Fruit fly (Drosophila melanogaster) whole organism, pupa: ENCODE results near the gene Gr28a.

Experiments used
- CG12605 ChIP-seq: fragments of 200-800 bp; sonication (Bioruptor generic); IDR thresholded peaks from 2 replicates; pipeline ENCODE4 v1.3.6; 2022; ENCODE audit warnings: missing biosample characterization, missing genetic modification characterization
- CG14655 ChIP-seq: fragments of 200-800 bp; sonication (Bioruptor generic); optimal IDR thresholded peaks from 3 replicates; lab custom pipeline; 2017; ENCODE audit warnings: mild to moderate bottlenecking, missing biosample characterization, missing genetic modification reagents, missing genetic modification characterization
- CG8301 ChIP-seq: fragments of 200-800 bp; sonication (Bioruptor generic); optimal IDR thresholded peaks from 2 replicates; lab custom pipeline; 2018; ENCODE audit warnings: missing biosample characterization, mild to moderate bottlenecking, missing genetic modification characterization
- EcR ChIP-seq: fragments of 200-800 bp; sonication (Bioruptor generic); optimal IDR thresholded peaks from 3 replicates; lab custom pipeline; 2019; ENCODE audit warnings: missing biosample characterization, missing genetic modification characterization, mild to moderate bottlenecking, moderate library complexity, missing genetic modification reagents
- gl ChIP-seq: fragments of 200-800 bp; sonication (Bioruptor generic); optimal IDR thresholded peaks from 2 replicates; lab custom pipeline; 2018; ENCODE audit warnings: missing biosample characterization, mild to moderate bottlenecking, missing genetic modification characterization

DNA sequence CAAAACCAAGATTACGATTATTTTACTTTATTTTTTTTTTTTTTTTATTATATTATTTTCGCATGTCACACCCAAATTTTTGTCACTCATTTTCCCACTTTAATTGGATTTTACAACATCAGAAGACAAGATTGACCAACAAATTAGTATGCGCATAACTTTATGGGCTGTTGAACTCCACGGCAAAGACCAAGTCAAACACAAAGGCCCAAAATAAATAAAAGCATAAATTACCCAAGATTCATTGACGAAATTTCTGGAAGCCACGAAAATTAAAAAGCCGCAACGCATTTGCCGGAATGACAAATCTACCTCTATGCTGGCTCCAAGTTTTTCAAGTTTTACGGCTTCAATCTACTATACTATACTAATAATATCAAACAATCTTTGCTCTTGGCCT lies 11.9 kb downstream of the Gr28a start:
- no peak for TF ChIP-seq gl (tag; lab: Kevin White, UChicago)
- no peak for TF ChIP-seq CG8301 (tag; lab: Kevin White, UChicago)
- no peak for TF ChIP-seq CG14655 (GFP tag; lab: Kevin White, UChicago)
- TF ChIP-seq CG12605 = no peak
- no peak for TF ChIP-seq EcR (GFP tag; lab: Kevin White, UChicago)
